Worm (Caenorhabditis elegans) whole organism, young adult: Measurements from ENCODE around the gene R10E4.3.

Experiments
- B0261.1 ChIP-seq: sonication (generic microtip); optimal IDR thresholded peaks from 2 replicates; lab custom pipeline; 2016; ENCODE audit warnings: mild to moderate bottlenecking, missing genetic modification characterization, moderate library complexity, missing compliant biosample characterization
- C06A6.2 ChIP-seq: fragments of 200-800 bp; sonication (Bioruptor generic); conservative IDR thresholded peaks from 2 replicates; pipeline ENCODE4 v1.3.6; 2022; ENCODE audit warnings: missing genetic modification characterization, missing compliant biosample characterization
- D2030.7 ChIP-seq: fragments of 200-800 bp; sonication (Bioruptor generic); IDR thresholded peaks from 2 replicates; pipeline ENCODE4 v1.3.6; 2022; ENCODE audit warnings: missing genetic modification reagents, missing genetic modification characterization, missing compliant biosample characterization
- F22D6.2 ChIP-seq: sonication (generic microtip); optimal IDR thresholded peaks from 2 replicates; lab custom pipeline; 2016; ENCODE audit warnings: mild to moderate bottlenecking, missing genetic modification characterization, missing compliant biosample characterization
- F57A8.1 ChIP-seq: fragments of 200-800 bp; sonication (Bioruptor generic); optimal IDR thresholded peaks from 2 replicates; lab custom pipeline; 2018; ENCODE audit warnings: mild to moderate bottlenecking, missing genetic modification characterization, moderate library complexity, missing compliant biosample characterization
- K11D2.4 ChIP-seq: fragments of 200-800 bp; sonication (Bioruptor generic); IDR thresholded peaks from 2 replicates; pipeline ENCODE4 v1.3.6; 2022; ENCODE audit warnings: missing genetic modification reagents, missing genetic modification characterization, missing compliant biosample characterization
- K12H6.12 ChIP-seq: fragments of 200-800 bp; sonication (Bioruptor generic); optimal IDR thresholded peaks from 2 replicates; lab custom pipeline; 2018; ENCODE audit warnings: mild to moderate bottlenecking, missing genetic modification characterization, missing compliant biosample characterization
- T07F8.4 ChIP-seq: sonication (generic microtip); optimal IDR thresholded peaks from 2 replicates; lab custom pipeline; 2016; ENCODE audit warnings: mild to moderate bottlenecking, missing genetic modification characterization, moderate library complexity, missing compliant biosample characterization
- Y56A3A.18 ChIP-seq: fragments of 200-800 bp; sonication (Bioruptor generic); IDR thresholded peaks from 2 replicates; pipeline ENCODE4 v1.3.6; 2022; ENCODE audit warnings: missing genetic modification reagents, missing genetic modification characterization, missing compliant biosample characterization
- ZK185.1 ChIP-seq: sonication (generic microtip); optimal IDR thresholded peaks from 2 replicates; lab custom pipeline; 2016; ENCODE audit warnings: mild to moderate bottlenecking, missing genetic modification characterization, missing compliant biosample characterization; ENCODE audit not compliant: poor library complexity, severe bottlenecking
- akir-1 ChIP-seq: fragments of 200-800 bp; sonication (Bioruptor generic); optimal IDR thresholded peaks from 2 replicates; lab custom pipeline; 2018; ENCODE audit warnings: mild to moderate bottlenecking, missing genetic modification characterization, moderate library complexity, missing compliant biosample characterization
- aptf-2 ChIP-seq: fragments of 200-800 bp; sonication (Bioruptor generic); conservative IDR thresholded peaks from 2 replicates; pipeline ENCODE4 v1.3.6; 2022; ENCODE audit warnings: missing genetic modification reagents, missing genetic modification characterization, missing compliant biosample characterization
- attf-3 ChIP-seq: fragments of 200-800 bp; sonication (Bioruptor generic); conservative IDR thresholded peaks from 2 replicates; pipeline ENCODE4 v1.3.6; 2022; ENCODE audit warnings: missing genetic modification reagents, missing genetic modification characterization, missing compliant biosample characterization
- attf-6 ChIP-seq: fragments of 200-800 bp; sonication (Bioruptor generic); IDR thresholded peaks from 2 replicates; pipeline ENCODE4 v1.3.6; 2022; ENCODE audit warnings: missing genetic modification reagents, missing genetic modification characterization, missing compliant biosample characterization
- ccch-3 ChIP-seq: fragments of 200-800 bp; sonication (Bioruptor generic); optimal IDR thresholded peaks from 2 replicates; lab custom pipeline; 2018; ENCODE audit warnings: mild to moderate bottlenecking, missing genetic modification characterization, missing compliant biosample characterization
- cebp-1 ChIP-seq, 2 experiments: fragments of 200-800 bp in 1 of 2; sonication (Bioruptor generic) in 1 of 2; sonication (generic microtip) in 1 of 2; IDR thresholded peaks in 1 of 2; optimal IDR thresholded peaks in 1 of 2; 2 replicates each; pipeline versions ENCODE4 v1.3.6 to Lab custom; 2017 to 2022; ENCODE audit warnings: missing compliant biosample characterization in 2 of 2, missing genetic modification characterization in 2 of 2, mild to moderate bottlenecking in 1 of 2, missing genetic modification reagents in 1 of 2, moderate library complexity in 1 of 2
- ceh-100 ChIP-seq: fragments of 200-800 bp; sonication (Bioruptor generic); IDR thresholded peaks from 2 replicates; pipeline ENCODE4 v1.3.6; 2022; ENCODE audit warnings: missing genetic modification reagents, missing genetic modification characterization, missing compliant biosample characterization
- ceh-40 ChIP-seq: fragments of 200-800 bp; sonication (Bioruptor generic); IDR thresholded peaks from 2 replicates; pipeline ENCODE4 v1.3.6; 2022; ENCODE audit warnings: missing genetic modification characterization, missing compliant biosample characterization
- ceh-79 ChIP-seq: sonication (generic microtip); optimal IDR thresholded peaks from 2 replicates; lab custom pipeline; 2017; ENCODE audit warnings: mild to moderate bottlenecking, missing genetic modification characterization, missing compliant biosample characterization
- chd-7 ChIP-seq: sonication (generic microtip); optimal IDR thresholded peaks from 2 replicates; lab custom pipeline; 2016; ENCODE audit warnings: mild to moderate bottlenecking, missing genetic modification characterization, moderate library complexity, missing compliant biosample characterization
- die-1 ChIP-seq: sonication (generic microtip); optimal IDR thresholded peaks from 2 replicates; lab custom pipeline; 2016; ENCODE audit warnings: missing genotype, mild to moderate bottlenecking, missing genetic modification characterization, missing compliant biosample characterization
- ets-4 ChIP-seq: fragments of 200-800 bp; sonication (Bioruptor generic); optimal IDR thresholded peaks from 2 replicates; lab custom pipeline; 2018; ENCODE audit warnings: mild to moderate bottlenecking, missing genetic modification characterization, missing compliant biosample characterization
- gei-17 ChIP-seq: fragments of 200-800 bp; sonication (Bioruptor generic); optimal IDR thresholded peaks from 2 replicates; lab custom pipeline; 2018; ENCODE audit warnings: mild to moderate bottlenecking, missing genetic modification characterization, missing compliant biosample characterization
- him-1 ChIP-seq: sonication (generic microtip); optimal IDR thresholded peaks from 2 replicates; lab custom pipeline; 2016; ENCODE audit warnings: missing genotype, missing genetic modification reagents, missing genetic modification characterization, missing compliant biosample characterization
- hlh-12 ChIP-seq: sonication (generic microtip); optimal IDR thresholded peaks from 2 replicates; lab custom pipeline; 2016; ENCODE audit warnings: missing genetic modification characterization, missing compliant biosample characterization
- hlh-26 ChIP-seq: fragments of 200-800 bp; sonication (Bioruptor generic); conservative IDR thresholded peaks from 2 replicates; pipeline ENCODE4 v1.3.6; 2022; ENCODE audit warnings: missing genetic modification reagents, missing genetic modification characterization, missing compliant biosample characterization
- hmg-20 ChIP-seq: fragments of 200-800 bp; sonication (Bioruptor generic); IDR thresholded peaks from 2 replicates; pipeline ENCODE4 v1.3.6; 2022; ENCODE audit warnings: missing genetic modification reagents, missing genetic modification characterization, missing compliant biosample characterization
- lin-35 ChIP-seq, 3 experiments: fragments of 150-350 bp in 2 of 3; sonication (generic microtip) in 1 of 3; optimal IDR thresholded peaks; 2 replicates each; lab custom pipeline; 2014 to 2018; ENCODE audit warnings: missing biosample characterization in 3 of 3, missing genetic modification characterization in 3 of 3, missing genetic modification reagents in 3 of 3
- mcd-1 ChIP-seq: fragments of 200-800 bp; sonication (Bioruptor generic); IDR thresholded peaks from 2 replicates; pipeline ENCODE4 v1.3.6; 2022; ENCODE audit warnings: missing genetic modification reagents, missing genetic modification characterization, missing compliant biosample characterization
- nfyb-1 ChIP-seq: fragments of 200-800 bp; sonication (Bioruptor generic); IDR thresholded peaks from 2 replicates; pipeline ENCODE4 v1.3.6; 2022; ENCODE audit warnings: missing genetic modification reagents, missing genetic modification characterization, missing compliant biosample characterization
- nhr-179 ChIP-seq: sonication (generic microtip); optimal IDR thresholded peaks from 2 replicates; lab custom pipeline; 2016; ENCODE audit warnings: mild to moderate bottlenecking, missing genetic modification characterization, missing compliant biosample characterization
- nhr-27 ChIP-seq: fragments of 200-800 bp; sonication (Bioruptor generic); optimal IDR thresholded peaks from 2 replicates; lab custom pipeline; 2018; ENCODE audit warnings: mild to moderate bottlenecking, missing genetic modification characterization, moderate library complexity, missing compliant biosample characterization
- nhr-80 ChIP-seq: sonication (generic microtip); optimal IDR thresholded peaks from 2 replicates; lab custom pipeline; 2016; ENCODE audit warnings: missing genetic modification characterization, missing compliant biosample characterization
- pbrm-1 ChIP-seq: fragments of 200-800 bp; sonication (Bioruptor generic); IDR thresholded peaks from 2 replicates; pipeline ENCODE4 v1.3.6; 2022; ENCODE audit warnings: missing genetic modification reagents, missing genetic modification characterization, missing compliant biosample characterization
- somi-1 ChIP-seq: fragments of 200-800 bp; sonication (Bioruptor generic); optimal IDR thresholded peaks from 2 replicates; lab custom pipeline; 2018; ENCODE audit warnings: mild to moderate bottlenecking, missing genetic modification characterization, missing compliant biosample characterization
- tbp1 ChIP-seq: fragments of 200-800 bp; sonication (Bioruptor generic); optimal IDR thresholded peaks from 2 replicates; lab custom pipeline; 2018; ENCODE audit warnings: mild to moderate bottlenecking, missing genetic modification characterization, missing compliant biosample characterization
- tbx-9 ChIP-seq: sonication (generic microtip); optimal IDR thresholded peaks from 2 replicates; lab custom pipeline; 2016; ENCODE audit warnings: borderline replicate concordance, missing genetic modification characterization, inconsistent platforms, missing compliant biosample characterization
- tlf-1 ChIP-seq: fragments of 200-800 bp; sonication (Bioruptor generic); optimal IDR thresholded peaks from 2 replicates; lab custom pipeline; 2018; ENCODE audit warnings: mild to moderate bottlenecking, missing genetic modification characterization, missing compliant biosample characterization
- ztf-18 ChIP-seq: sonication (generic microtip); optimal IDR thresholded peaks from 2 replicates; lab custom pipeline; 2016; ENCODE audit warnings: missing genotype, mild to moderate bottlenecking, missing genetic modification characterization, missing compliant biosample characterization
- ztf-22 ChIP-seq: fragments of 200-800 bp; sonication (Bioruptor generic); optimal IDR thresholded peaks from 2 replicates; lab custom pipeline; 2018; ENCODE audit warnings: mild to moderate bottlenecking, missing genetic modification characterization, moderate library complexity, missing compliant biosample characterization
- ztf-28 ChIP-seq: fragments of 200-800 bp; sonication (Bioruptor generic); IDR thresholded peaks from 2 replicates; pipeline ENCODE4 v1.3.6; 2022; ENCODE audit warnings: missing genetic modification reagents, missing genetic modification characterization, missing compliant biosample characterization

Gene R10E4.3

DNA sequence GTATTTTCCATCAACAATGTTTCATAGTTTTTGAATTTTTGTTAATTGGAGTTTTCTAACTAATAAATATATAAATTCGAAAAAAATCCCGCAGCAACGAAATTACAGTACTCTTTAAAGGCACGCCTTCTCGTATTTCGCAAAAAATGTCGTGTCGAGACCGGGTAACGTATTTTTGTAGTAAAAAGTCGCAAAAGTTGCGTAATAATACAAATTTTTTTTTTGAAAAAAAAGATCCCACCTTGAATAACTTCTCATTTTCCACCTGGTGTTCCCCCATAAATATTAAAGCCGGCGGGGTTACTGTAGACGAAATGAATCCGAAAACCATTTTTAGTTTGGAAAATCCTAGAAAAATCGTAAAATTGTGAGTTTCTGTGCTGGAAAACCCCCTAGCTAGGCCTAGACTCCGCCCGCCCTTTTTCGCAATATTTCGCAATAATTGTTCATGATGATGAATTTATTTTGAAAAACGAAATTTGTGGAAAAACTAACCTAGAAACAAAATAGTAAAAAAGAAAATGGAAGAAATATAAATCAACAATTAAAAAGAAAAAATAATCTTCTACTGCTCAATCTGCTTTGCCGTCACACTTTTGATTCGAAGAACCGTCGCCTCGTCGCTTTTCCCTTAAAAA is 44.9 kb downstream of the R10E4.3 start, which contains the start of gene F43C1.7:
Gene F43C1.7 (minus strand): TSS at position 351 of the 638 bp plus-strand sequence.
- peak; percentile 72; the same call in 1 of the 2 replicates for TF ChIP-seq cebp-1 (GFP tag; IDR thresholded peaks at IDR 0.05; lab: Robert Waterston, UW)
- peak; percentile 94 for TF ChIP-seq cebp-1 (tag; optimal IDR thresholded peaks at IDR 0.05; lab: Kevin White, UChicago)
- no peak for TF ChIP-seq nhr-80
- peak; percentile 76 for TF ChIP-seq him-1

DNA sequence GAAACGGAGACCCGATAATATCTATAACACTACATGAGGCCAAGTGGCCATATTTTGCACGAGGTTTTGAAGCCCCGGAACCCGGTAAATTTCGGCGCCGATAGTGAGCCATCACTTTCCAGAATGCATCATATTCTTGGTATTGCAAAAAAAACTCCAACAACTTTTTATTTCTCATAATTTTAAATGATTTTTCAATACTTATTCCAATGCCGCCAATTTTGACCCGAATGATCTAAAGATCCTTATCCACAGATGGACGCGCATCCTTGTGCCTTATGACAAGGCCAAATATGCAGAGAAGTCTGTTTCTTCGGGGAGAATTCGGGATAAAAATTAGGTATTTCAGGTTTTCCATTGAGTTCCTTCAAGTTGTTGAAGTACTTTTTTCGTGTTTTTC is 46.1 kb downstream of the R10E4.3 start:
- TF ChIP-seq ztf-22 (GFP tag; lab: Kevin White, UChicago) (no peak), ets-4 (GFP tag; lab: Kevin White, UChicago) (no peak), nfyb-1 (GFP tag; lab: Robert Waterston, UW) (no peak), Y56A3A.18 (no peak)
- TF ChIP-seq, all 124 proteins: peak for 0

DNA sequence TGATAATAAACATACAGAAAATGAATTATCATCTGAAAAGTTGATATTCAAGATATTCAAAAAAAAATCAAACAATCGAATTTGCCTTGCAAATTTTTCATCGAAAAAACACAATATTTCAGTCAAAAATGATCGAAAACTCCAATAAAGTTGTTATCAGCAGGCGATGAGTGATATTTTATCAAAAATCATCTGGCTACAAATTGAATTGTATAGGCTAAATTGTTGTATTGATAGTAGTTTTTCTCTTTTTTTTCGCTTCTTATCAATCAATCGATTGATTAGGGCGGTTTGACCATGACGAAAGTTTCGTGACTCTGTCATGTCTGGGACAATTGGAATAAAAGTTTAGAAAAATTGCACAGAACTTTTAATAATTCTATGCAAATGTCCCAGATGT is 47.2 kb downstream of the R10E4.3 start:
- TF ChIP-seq ztf-18 (no peak), T07F8.4 (tag; lab: Kevin White, UChicago) (no peak), ceh-79 (tag; lab: Kevin White, UChicago) (no peak), attf-3 (GFP tag; lab: Robert Waterston, UW) (no peak), hlh-26 (GFP tag; lab: Robert Waterston, UW) (no peak), D2030.7 (GFP tag; lab: Robert Waterston, UW) (no peak), hlh-12 (tag; lab: Kevin White, UChicago) (no peak), nhr-80 (peak; percentile 78), attf-6 (no peak), ceh-40 (no peak), cebp-1 (GFP tag; IDR thresholded peaks at IDR 0.05; lab: Robert Waterston, UW) (no peak), cebp-1 (tag; optimal IDR thresholded peaks at IDR 0.05; lab: Kevin White, UChicago) (peak; percentile 18), nhr-179 (tag; lab: Kevin White, UChicago) (no peak)

- TF ChIP-seq akir-1 (GFP tag; lab: Kevin White, UChicago) (peak; percentile 67), tbx-9 (no peak), pbrm-1 (GFP tag; lab: Robert Waterston, UW) (peak; percentile 71; the same call in 1 of the 2 replicates), K12H6.12 (tag; lab: Kevin White, UChicago) (peak; percentile 88), mcd-1 (GFP tag; lab: Robert Waterston, UW) (peak; percentile 74), lin-35 (GFP tag; optimal IDR thresholded peaks at IDR 0.05; lab: Kevin White, UChicago) (peak in 1 of 3 experiments; percentile 46), F22D6.2 (peak; percentile 72), tlf-1 (GFP tag; lab: Kevin White, UChicago) (peak; percentile 56), nhr-27 (tag; lab: Kevin White, UChicago) (no peak), ztf-22 (GFP tag; lab: Kevin White, UChicago) (peak; percentile 86), chd-7 (tag; lab: Kevin White, UChicago) (peak; percentile 92), hlh-26 (GFP tag; lab: Robert Waterston, UW) (no peak), ceh-40 (no peak), tbp1 (peak; percentile 63), somi-1 (GFP tag; lab: Kevin White, UChicago) (peak; percentile 93), B0261.1 (tag; lab: Kevin White, UChicago) (no peak), cebp-1 (GFP tag; IDR thresholded peaks at IDR 0.05; lab: Robert Waterston, UW) (peak; percentile 51; the same call in 1 of the 2 replicates), cebp-1 (tag; optimal IDR thresholded peaks at IDR 0.05; lab: Kevin White, UChicago) (peak; percentile 92), K11D2.4 (GFP tag; lab: Robert Waterston, UW) (peak; percentile 85), ztf-18 (peak; percentile 66), ztf-28 (GFP tag; lab: Robert Waterston, UW) (no peak), F57A8.1 (GFP tag; lab: Kevin White, UChicago) (no peak), ceh-100 (no peak), hmg-20 (no peak), die-1 (tag; lab: Kevin White, UChicago) (peak; percentile 71), C06A6.2 (GFP tag; lab: Robert Waterston, UW) (peak; percentile 86), ZK185.1 (tag; lab: Kevin White, UChicago) (peak; percentile 76), gei-17 (GFP tag; lab: Kevin White, UChicago) (peak; percentile 38), aptf-2 (GFP tag; lab: Robert Waterston, UW) (peak; percentile 93), ccch-3 (GFP tag; lab: Kevin White, UChicago) (no peak), nhr-80 (peak; percentile 93)
Measured at ce11 chrIII:4237660-4238059, 49.6 kb downstream of the R10E4.3 start.
